Worm (Caenorhabditis elegans) whole organism, mixed stage, embryonic: ENCODE measurements around the gene T25E4.2.
"Not testable (repeated sequence)": the region's sequence is repeated elsewhere in the genome, so short reads cannot be mapped to it uniquely, and the experiment has no call there.

Experiments used
- bed-3 ChIP-seq: fragments of 200-800 bp; sonication (Bioruptor generic); optimal IDR thresholded peaks from 3 replicates; lab custom pipeline; 2018; ENCODE audit warnings: mild to moderate bottlenecking, missing genetic modification characterization, moderate library complexity, missing compliant biosample characterization
- blmp-1 ChIP-seq: fragments of 150-350 bp; optimal IDR thresholded peaks from 2 replicates; lab custom pipeline; 2014; ENCODE audit warnings: missing biosample characterization, missing genetic modification characterization
- ceh-83 ChIP-seq: fragments of 200-800 bp; sonication (Bioruptor generic); optimal IDR thresholded peaks from 2 replicates; lab custom pipeline; 2018; ENCODE audit warnings: mild to moderate bottlenecking, missing genetic modification characterization, missing compliant biosample characterization
- cnd-1 ChIP-seq: fragments of 200-800 bp; sonication (Bioruptor generic); optimal IDR thresholded peaks from 2 replicates; lab custom pipeline; 2018; ENCODE audit warnings: mild to moderate bottlenecking, missing genetic modification characterization, missing compliant biosample characterization
- elt-1 ChIP-seq: sonication (generic microtip); optimal IDR thresholded peaks from 2 replicates; lab custom pipeline; 2017; ENCODE audit warnings: missing genetic modification characterization, mild to moderate bottlenecking, missing compliant biosample characterization, antibody characterized with exemption, moderate library complexity, borderline replicate concordance; ENCODE audit not compliant: insufficient read depth
- elt-3 ChIP-seq: fragments of 150-350 bp; optimal IDR thresholded peaks from 2 replicates; lab custom pipeline; 2014; ENCODE audit warnings: missing biosample characterization, missing genetic modification characterization
- flh-1 ChIP-seq: fragments of 200-800 bp; sonication (Bioruptor generic); optimal IDR thresholded peaks from 2 replicates; lab custom pipeline; 2018; ENCODE audit warnings: mild to moderate bottlenecking, missing genetic modification characterization, moderate library complexity, missing compliant biosample characterization
- hlh-1 ChIP-seq: fragments of 150-350 bp; optimal IDR thresholded peaks from 2 replicates; lab custom pipeline; 2014; ENCODE audit warnings: missing biosample characterization, missing genetic modification reagents, missing genetic modification characterization
- lin-13 ChIP-seq: fragments of 150-350 bp; optimal IDR thresholded peaks from 2 replicates; lab custom pipeline; 2014; ENCODE audit warnings: missing biosample characterization, missing genetic modification characterization
- lin-32 ChIP-seq: fragments of 200-800 bp; sonication (Bioruptor generic); optimal IDR thresholded peaks from 2 replicates; lab custom pipeline; 2018; ENCODE audit warnings: mild to moderate bottlenecking, missing genetic modification characterization, missing compliant biosample characterization
- lsy-2 ChIP-seq: fragments of 150-350 bp; optimal IDR thresholded peaks from 2 replicates; lab custom pipeline; 2014; ENCODE audit warnings: missing biosample characterization, missing genetic modification characterization
- mab-5 ChIP-seq: fragments of 150-350 bp; optimal IDR thresholded peaks from 2 replicates; lab custom pipeline; 2014; ENCODE audit warnings: missing biosample characterization, missing genetic modification characterization
- nhr-12 ChIP-seq: fragments of 150-350 bp; optimal IDR thresholded peaks from 2 replicates; lab custom pipeline; 2014; ENCODE audit warnings: missing biosample characterization, missing genetic modification characterization
- nhr-2 ChIP-seq: fragments of 150-350 bp; optimal IDR thresholded peaks from 2 replicates; lab custom pipeline; 2014; ENCODE audit warnings: missing biosample characterization, missing genetic modification characterization
- nhr-28 ChIP-seq: fragments of 150-350 bp; optimal IDR thresholded peaks from 2 replicates; lab custom pipeline; 2014; ENCODE audit warnings: missing biosample characterization, missing genetic modification characterization
- pha-4 ChIP-seq: fragments of 150-350 bp; optimal IDR thresholded peaks from 2 replicates; lab custom pipeline; 2018; ENCODE audit warnings: missing biosample characterization, missing genetic modification reagents, missing genetic modification characterization
- snpc-4 ChIP-seq: fragments of 150-350 bp; optimal IDR thresholded peaks from 2 replicates; lab custom pipeline; 2014; ENCODE audit warnings: missing biosample characterization, missing genetic modification characterization
- sptf-1 ChIP-seq: sonication (generic microtip); optimal IDR thresholded peaks from 2 replicates; lab custom pipeline; 2017; ENCODE audit warnings: mild to moderate bottlenecking, missing genetic modification characterization, moderate library complexity, missing compliant biosample characterization
- unc-120 ChIP-seq: sonication (generic microtip); optimal IDR thresholded peaks from 2 replicates; lab custom pipeline; 2017; ENCODE audit warnings: missing genetic modification characterization, missing compliant biosample characterization; ENCODE audit not compliant: poor library complexity, severe bottlenecking
- unc-62 ChIP-seq: fragments of 150-350 bp; optimal IDR thresholded peaks from 2 replicates; lab custom pipeline; 2014; ENCODE audit warnings: missing biosample characterization, missing genetic modification reagents, missing genetic modification characterization
- ztf-11 ChIP-seq: fragments of 150-350 bp; optimal IDR thresholded peaks from 2 replicates; lab custom pipeline; 2014; ENCODE audit warnings: missing biosample characterization, missing genetic modification characterization

T25E4.2 gene

DNA sequence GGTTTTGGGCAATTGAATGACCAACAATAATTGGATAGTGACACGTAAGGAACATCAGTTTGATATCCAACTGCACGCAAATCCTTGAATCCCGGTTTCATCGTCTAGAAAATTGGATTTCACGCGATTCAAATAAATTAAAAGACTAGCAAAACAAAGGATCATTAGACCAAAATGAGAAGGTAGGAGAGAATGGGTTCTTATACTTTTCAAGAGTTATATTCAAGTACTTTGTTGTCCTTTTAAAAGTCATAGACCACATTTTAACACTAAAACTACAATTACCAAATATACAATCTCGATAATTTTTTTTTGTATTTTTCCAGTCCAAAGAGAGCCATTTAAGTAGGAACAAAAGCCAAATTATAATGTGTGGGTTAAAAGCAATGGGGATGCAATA lies at the start of gene T25E4.2:
T25E4.2 (minus strand) TSS at position 101 of the 400 bp plus-strand sequence.
- TF ChIP-seq nhr-2 (no peak), mab-5 (tag; lab: Kevin White, UChicago) (no peak), elt-1 (tag; lab: Kevin White, UChicago) (no peak), nhr-28 (tag; lab: Kevin White, UChicago) (no peak), pha-4 (tag; lab: Kevin White, UChicago) (no peak), unc-62 (GFP tag; lab: Kevin White, UChicago) (no peak)

- TF ChIP-seq bed-3, unc-62, flh-1 (GFP tag; lab: Kevin White, UChicago): not testable (repeated sequence)
These were observed 48.7 kb upstream of the T25E4.2 start, which contains the start of the genes F59E12.6 and npl-4.1 for ce11 chrII:5630851-5631401. Gene F59E12.6 (minus strand): TSS chrII:5630951. Gene npl-4.1 (plus strand): TSS chrII:5631351.

DNA sequence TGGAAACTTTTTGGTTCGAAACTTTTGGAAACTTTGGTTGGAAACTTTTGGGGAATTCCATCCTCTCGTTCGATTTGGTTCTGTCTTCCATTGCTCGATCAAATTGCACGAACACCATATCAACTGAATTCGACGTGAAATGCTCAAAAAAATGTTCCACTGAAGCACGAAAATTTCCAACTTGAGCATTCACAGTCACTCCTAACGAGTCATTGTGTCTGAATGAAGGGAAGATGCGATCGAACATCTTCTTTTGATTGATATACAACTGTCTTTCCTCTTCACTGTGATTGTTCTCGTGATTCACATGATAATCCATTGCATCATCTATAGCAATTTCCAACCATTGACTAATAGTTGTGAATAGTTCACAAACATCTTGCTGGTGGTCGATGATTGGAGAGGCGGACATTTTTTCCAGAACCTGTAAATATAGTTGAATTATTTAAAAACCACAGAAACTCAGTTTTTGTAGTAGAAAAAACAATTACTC lies 46.2 kb upstream of the T25E4.2 start, which contains the start of gene F59E12.15:
F59E12.15 (minus strand) TSS at position 51 of the 493 bp plus-strand sequence.
- TF ChIP-seq sptf-1 (tag; lab: Kevin White, UChicago), result no peak
- TF ChIP-seq nhr-2, result no peak

DNA sequence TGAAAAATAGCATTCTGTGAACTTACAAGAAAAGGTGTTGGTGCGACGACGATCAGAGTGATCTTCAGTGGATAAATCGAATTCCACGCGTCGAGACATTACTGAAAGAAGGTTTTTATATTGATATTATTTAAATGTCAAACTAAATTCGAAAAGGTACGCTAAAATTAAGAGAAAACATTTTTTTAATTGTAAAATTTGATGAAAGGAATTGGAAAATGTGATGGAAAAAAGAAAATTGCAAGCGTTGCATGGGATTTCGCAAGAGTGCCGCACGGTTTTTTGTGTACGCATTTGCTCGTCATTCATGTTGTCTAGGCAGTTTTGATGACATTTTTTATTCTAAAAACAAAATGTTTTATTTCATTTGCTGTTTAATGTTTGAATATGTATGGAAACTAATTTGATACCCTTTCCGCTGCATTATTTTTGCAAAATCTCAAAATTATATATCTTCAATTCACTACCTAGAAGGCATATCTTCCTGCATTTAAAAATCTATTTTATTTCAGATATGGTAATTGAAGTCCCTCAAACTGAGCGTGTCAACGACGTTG lies 40.3 kb upstream of the T25E4.2 start, which contains the start of the genes eif-3.L and npl-4.2:
eif-3.L (minus strand) TSS at position 101 of the 557 bp plus-strand sequence.
npl-4.2 (plus strand) TSS at position 507 of the 557 bp plus-strand sequence.
- TF ChIP-seq hlh-1 (tag; lab: Kevin White, UChicago); lin-32 (GFP tag; lab: Kevin White, UChicago); mab-5 (tag; lab: Kevin White, UChicago): not testable (repeated sequence)

DNA sequence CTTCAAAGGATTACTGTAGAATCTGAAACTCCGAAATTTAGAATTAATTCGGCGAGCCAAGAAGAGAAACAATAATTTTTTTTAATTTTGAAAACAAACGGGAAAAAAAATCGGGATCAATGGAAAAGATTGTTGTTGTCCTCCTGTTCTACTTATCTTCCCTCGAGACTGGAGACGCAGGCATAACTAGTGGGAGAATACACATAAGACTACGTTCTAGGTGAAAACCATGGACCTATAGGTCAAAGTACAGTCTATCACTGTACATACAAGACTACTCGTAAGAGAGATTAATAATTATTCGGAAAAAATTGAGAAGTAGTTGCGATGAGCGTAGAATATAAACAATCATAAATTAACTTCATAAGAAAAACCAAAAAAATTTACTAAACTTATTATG lies 37.1 kb upstream of the T25E4.2 start, which contains the start of gene dhs-6:
dhs-6 (minus strand) TSS at position 22 of the 400 bp plus-strand sequence.
- no peak for TF ChIP-seq hlh-1 (tag; lab: Kevin White, UChicago)
- TF ChIP-seq nhr-2, result no peak
- TF ChIP-seq pha-4 (tag; lab: Kevin White, UChicago), result no peak
- TF ChIP-seq lin-13 (tag; lab: Kevin White, UChicago), result no peak
- TF ChIP-seq nhr-12 (tag; lab: Kevin White, UChicago), result no peak
- TF ChIP-seq ceh-83 (GFP tag; lab: Kevin White, UChicago), result no peak

DNA sequence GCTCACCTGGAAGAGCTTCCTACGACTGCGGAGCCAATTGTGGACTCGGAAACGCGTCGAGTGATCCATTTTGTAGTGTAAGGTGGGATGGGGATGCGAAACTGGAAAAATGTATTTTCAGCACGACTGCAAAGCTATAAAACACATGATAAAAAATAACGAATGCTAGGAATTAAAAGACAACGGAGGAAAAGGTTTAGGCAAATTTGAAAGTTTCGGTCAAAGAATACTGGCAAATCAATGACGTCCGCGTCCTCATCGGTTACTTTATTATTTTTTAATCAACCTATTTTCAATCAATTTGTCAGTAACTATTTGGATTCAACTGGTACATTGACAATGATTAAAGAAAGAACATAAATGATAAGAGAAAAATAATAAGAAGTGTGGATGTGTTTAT lies 25.5 kb upstream of the T25E4.2 start, which contains the start of gene C17G10.7:
C17G10.7 (minus strand) TSS at position 101 of the 400 bp plus-strand sequence.
- no peak for TF ChIP-seq sptf-1 (tag; lab: Kevin White, UChicago)
- no peak for TF ChIP-seq lsy-2 (tag; lab: Kevin White, UChicago)
- TF ChIP-seq ceh-83 (GFP tag; lab: Kevin White, UChicago), result no peak
- TF ChIP-seq ztf-11 (tag; lab: Kevin White, UChicago), result no peak
- no peak for TF ChIP-seq pha-4 (tag; lab: Kevin White, UChicago)
- no peak for TF ChIP-seq flh-1 (GFP tag; lab: Kevin White, UChicago)
- no peak for TF ChIP-seq bed-3 (GFP tag; lab: Kevin White, UChicago)
- no peak for TF ChIP-seq elt-1 (tag; lab: Kevin White, UChicago)
- TF ChIP-seq unc-120 (tag; lab: Kevin White, UChicago), result no peak
- TF ChIP-seq, all 35 proteins: peak for 0

DNA sequence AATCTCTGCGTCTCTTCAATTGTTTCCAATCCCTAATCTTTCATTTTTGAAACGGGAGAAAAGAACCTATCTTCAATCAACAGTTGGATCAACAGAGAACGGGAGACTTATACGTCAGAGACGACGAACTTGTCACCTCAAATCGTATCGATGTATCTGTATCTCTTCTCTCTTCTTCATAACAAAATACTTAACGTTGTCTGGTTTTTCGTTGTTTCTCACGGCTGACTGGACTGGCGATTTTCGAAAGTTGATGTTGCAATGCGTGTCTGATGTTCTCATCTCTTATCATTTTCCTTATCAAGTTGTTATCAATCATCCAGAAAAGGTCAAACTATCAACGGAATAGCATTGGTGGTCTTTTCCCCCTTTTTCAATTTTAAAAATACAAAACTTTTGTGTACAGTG lies 23.3 kb upstream of the T25E4.2 start:
- TF ChIP-seq lin-13 (tag; lab: Kevin White, UChicago), result no peak
- no peak for TF ChIP-seq flh-1 (GFP tag; lab: Kevin White, UChicago)
- no peak for TF ChIP-seq elt-1 (tag; lab: Kevin White, UChicago)
- no peak for TF ChIP-seq nhr-28 (tag; lab: Kevin White, UChicago)
- TF ChIP-seq unc-62 (GFP tag; lab: Kevin White, UChicago), result peak; percentile 57
- TF ChIP-seq ztf-11 (tag; lab: Kevin White, UChicago), result no peak
- peak; percentile 84 for TF ChIP-seq elt-3 (tag; lab: Kevin White, UChicago)
- no peak for TF ChIP-seq nhr-2
- TF ChIP-seq cnd-1 (tag; lab: Kevin White, UChicago), result no peak
- TF ChIP-seq snpc-4 (tag; lab: Kevin White, UChicago), result no peak
- no peak for TF ChIP-seq blmp-1
- TF ChIP-seq lin-32 (GFP tag; lab: Kevin White, UChicago), result no peak
